Fruit fly (Drosophila melanogaster) whole organism, pupa: Measurements from ENCODE around the gene Uros2.

Experiments used
- CG10348 ChIP-seq: fragments of 200-800 bp; sonication (Bioruptor generic); IDR thresholded peaks from 2 replicates; pipeline ENCODE4 v1.3.6; 2022; ENCODE audit warnings: missing biosample characterization, missing genetic modification characterization
- CG12605 ChIP-seq: fragments of 200-800 bp; sonication (Bioruptor generic); IDR thresholded peaks from 2 replicates; pipeline ENCODE4 v1.3.6; 2022; ENCODE audit warnings: missing biosample characterization, missing genetic modification characterization
- CG13204 ChIP-seq: fragments of 200-800 bp; sonication (Bioruptor generic); optimal IDR thresholded peaks from 2 replicates; lab custom pipeline; 2018; ENCODE audit warnings: missing biosample characterization, mild to moderate bottlenecking, missing genetic modification characterization, moderate library complexity
- CG14655 ChIP-seq: fragments of 200-800 bp; sonication (Bioruptor generic); optimal IDR thresholded peaks from 3 replicates; lab custom pipeline; 2017; ENCODE audit warnings: mild to moderate bottlenecking, missing biosample characterization, missing genetic modification reagents, missing genetic modification characterization
- CG15710 ChIP-seq: fragments of 200-800 bp; sonication (Bioruptor generic); optimal IDR thresholded peaks from 2 replicates; lab custom pipeline; 2018; ENCODE audit warnings: missing biosample characterization, mild to moderate bottlenecking, missing genetic modification characterization, moderate library complexity
- CG17806 ChIP-seq: fragments of 200-800 bp; sonication (Bioruptor generic); optimal IDR thresholded peaks from 2 replicates; lab custom pipeline; 2018; ENCODE audit warnings: missing biosample characterization, mild to moderate bottlenecking, missing genetic modification characterization, moderate library complexity
- CG32121 ChIP-seq: fragments of 200-800 bp; sonication (Bioruptor generic); IDR thresholded peaks from 2 replicates; pipeline ENCODE4 v1.3.6; 2022; ENCODE audit warnings: missing biosample characterization, missing genetic modification characterization
- CG34367 ChIP-seq: fragments of 200-800 bp; sonication (Bioruptor generic); optimal IDR thresholded peaks from 2 replicates; lab custom pipeline; 2018; ENCODE audit warnings: missing biosample characterization, mild to moderate bottlenecking, missing genetic modification characterization
- CG4496 ChIP-seq: fragments of 200-800 bp; sonication (Bioruptor generic); IDR thresholded peaks from 3 replicates; pipeline ENCODE4 v1.3.6; 2022; ENCODE audit warnings: missing biosample characterization, missing genetic modification characterization
- CG8159 ChIP-seq: fragments of 200-800 bp; sonication (Bioruptor generic); optimal IDR thresholded peaks from 3 replicates; lab custom pipeline; 2018; ENCODE audit warnings: missing biosample characterization, mild to moderate bottlenecking, missing genetic modification characterization, moderate library complexity
- CG8301 ChIP-seq: fragments of 200-800 bp; sonication (Bioruptor generic); optimal IDR thresholded peaks from 2 replicates; lab custom pipeline; 2018; ENCODE audit warnings: missing biosample characterization, mild to moderate bottlenecking, missing genetic modification characterization
- CG9948 ChIP-seq: fragments of 200-800 bp; sonication (Bioruptor generic); optimal IDR thresholded peaks from 2 replicates; lab custom pipeline; 2018; ENCODE audit warnings: missing biosample characterization, mild to moderate bottlenecking, missing genetic modification characterization, moderate library complexity
- D1 ChIP-seq: fragments of 200-800 bp; sonication (Bioruptor generic); optimal IDR thresholded peaks from 2 replicates; lab custom pipeline; 2018; ENCODE audit warnings: missing biosample characterization, mild to moderate bottlenecking, missing genetic modification characterization, moderate library complexity
- EcR ChIP-seq: fragments of 200-800 bp; sonication (Bioruptor generic); optimal IDR thresholded peaks from 3 replicates; lab custom pipeline; 2019; ENCODE audit warnings: missing biosample characterization, missing genetic modification characterization, mild to moderate bottlenecking, moderate library complexity, missing genetic modification reagents
- Ets98B ChIP-seq: fragments of 200-800 bp; sonication (Bioruptor generic); IDR thresholded peaks from 2 replicates; pipeline ENCODE4 v1.3.6; 2022; ENCODE audit warnings: missing biosample characterization, missing genetic modification characterization
- Pif1A ChIP-seq: fragments of 200-800 bp; sonication (Bioruptor generic); optimal IDR thresholded peaks from 3 replicates; lab custom pipeline; 2016; ENCODE audit warnings: missing biosample characterization, missing genetic modification characterization
- Pif1B ChIP-seq: fragments of 200-800 bp; sonication (Bioruptor generic); optimal IDR thresholded peaks from 3 replicates; lab custom pipeline; 2016; ENCODE audit warnings: missing biosample characterization, missing genetic modification characterization
- Snoo ChIP-seq: fragments of 200-800 bp; sonication (Bioruptor generic); optimal IDR thresholded peaks from 3 replicates; lab custom pipeline; 2017; ENCODE audit warnings: missing biosample characterization, mild to moderate bottlenecking, missing genetic modification characterization, inconsistent platforms
- fd96Ca ChIP-seq: fragments of 200-800 bp; sonication (Bioruptor generic); IDR thresholded peaks from 3 replicates; pipeline ENCODE4 v1.3.6; 2022; ENCODE audit warnings: missing biosample characterization, missing genetic modification characterization
- gl ChIP-seq: fragments of 200-800 bp; sonication (Bioruptor generic); optimal IDR thresholded peaks from 2 replicates; lab custom pipeline; 2018; ENCODE audit warnings: missing biosample characterization, mild to moderate bottlenecking, missing genetic modification characterization
- rn ChIP-seq: fragments of 200-800 bp; sonication (Bioruptor generic); IDR thresholded peaks from 2 replicates; pipeline ENCODE4 v1.3.6; 2022; ENCODE audit warnings: missing biosample characterization, missing genetic modification characterization

Gene Uros2

dm6 chr3R:15788221-15788620, at the start of gene Uros2:
Uros2 (plus strand) TSS chr3R:15788521.
- TF ChIP-seq CG8159 (no peak), Pif1A (GFP tag; lab: Kevin White, UChicago) (no peak), CG8301 (no peak), EcR (GFP tag; lab: Kevin White, UChicago) (no peak), fd96Ca (GFP tag; lab: Robert Waterston, UW) (no peak), CG10348 (GFP tag; lab: Robert Waterston, UW) (no peak), CG17806 (tag; lab: Kevin White, UChicago) (no peak), CG14655 (GFP tag; lab: Kevin White, UChicago) (no peak), CG4496 (no peak), CG9948 (no peak), Pif1B (no peak), CG32121 (no peak), gl (tag; lab: Kevin White, UChicago) (no peak), Ets98B (no peak)

dm6 chr3R:15744354-15744753, 44.0 kb upstream of the Uros2 start, which contains the start of gene CG4520:
CG4520 (plus strand) TSS chr3R:15744654.
- TF ChIP-seq CG8159 (no peak), EcR (GFP tag; lab: Kevin White, UChicago) (no peak)

- TF ChIP-seq rn (GFP tag; lab: Robert Waterston, UW): no peak
- no peak for TF ChIP-seq CG17806 (tag; lab: Kevin White, UChicago)
- no peak for TF ChIP-seq CG8159
- no peak for TF ChIP-seq EcR (GFP tag; lab: Kevin White, UChicago)
- TF ChIP-seq CG12605 (GFP tag; lab: Robert Waterston, UW): no peak
- no peak for TF ChIP-seq CG14655 (GFP tag; lab: Kevin White, UChicago)
- TF ChIP-seq CG15710 (tag; lab: Kevin White, UChicago): no peak
- TF ChIP-seq CG34367 (tag; lab: Kevin White, UChicago): no peak
- no peak for TF ChIP-seq fd96Ca (GFP tag; lab: Robert Waterston, UW)
- TF ChIP-seq Snoo (tag; lab: Kevin White, UChicago): no peak
- TF ChIP-seq CG10348 (GFP tag; lab: Robert Waterston, UW): no peak
- TF ChIP-seq CG32121: no peak
- no peak for TF ChIP-seq CG13204
These were observed 25.5 kb upstream of the Uros2 start, which contains the start of gene CG12784 for dm6 chr3R:15762815-15763214. CG12784 (plus strand) TSS chr3R:15763115.

- TF ChIP-seq Ets98B: no peak
- TF ChIP-seq CG9948: no peak
- TF ChIP-seq D1: no peak
- TF ChIP-seq Pif1B: no peak
- TF ChIP-seq CG32121: no peak
- TF ChIP-seq CG14655 (GFP tag; lab: Kevin White, UChicago): no peak
- TF ChIP-seq CG4496: no peak
- no peak for TF ChIP-seq rn (GFP tag; lab: Robert Waterston, UW)
- no peak for TF ChIP-seq CG8301
- no peak for TF ChIP-seq CG12605 (GFP tag; lab: Robert Waterston, UW)
- TF ChIP-seq EcR (GFP tag; lab: Kevin White, UChicago): no peak
- no peak for TF ChIP-seq CG17806 (tag; lab: Kevin White, UChicago)
- TF ChIP-seq CG10348 (GFP tag; lab: Robert Waterston, UW): no peak
- no peak for TF ChIP-seq fd96Ca (GFP tag; lab: Robert Waterston, UW)
- TF ChIP-seq Pif1A (GFP tag; lab: Kevin White, UChicago): no peak
- no peak for TF ChIP-seq gl (tag; lab: Kevin White, UChicago)
- no peak for TF ChIP-seq CG15710 (tag; lab: Kevin White, UChicago)
- no peak for TF ChIP-seq CG13204
- no peak for TF ChIP-seq Snoo (tag; lab: Kevin White, UChicago)
- TF ChIP-seq, all 21 proteins: peak for 0
These were observed 21.0 kb upstream of the Uros2 start, which contains the start of gene CG5623 for dm6 chr3R:15767338-15767737. CG5623 (minus strand) TSS chr3R:15767438.

dm6 chr3R:15768900-15769299, 19.4 kb upstream of the Uros2 start:
- TF ChIP-seq CG12605 (GFP tag; lab: Robert Waterston, UW): no peak
- no peak for TF ChIP-seq CG13204
- TF ChIP-seq Pif1A (GFP tag; lab: Kevin White, UChicago): no peak
- no peak for TF ChIP-seq CG10348 (GFP tag; lab: Robert Waterston, UW)
- TF ChIP-seq CG15710 (tag; lab: Kevin White, UChicago): no peak
- TF ChIP-seq D1: no peak
- no peak for TF ChIP-seq CG4496
- no peak for TF ChIP-seq CG14655 (GFP tag; lab: Kevin White, UChicago)
- no peak for TF ChIP-seq Pif1B
- no peak for TF ChIP-seq CG34367 (tag; lab: Kevin White, UChicago)
- no peak for TF ChIP-seq CG32121
- TF ChIP-seq EcR (GFP tag; lab: Kevin White, UChicago): no peak

- no peak for TF ChIP-seq Snoo (tag; lab: Kevin White, UChicago)
- TF ChIP-seq D1: no peak
- TF ChIP-seq CG8159: no peak
- no peak for TF ChIP-seq CG9948
- no peak for TF ChIP-seq CG4496
These were observed 14.2 kb upstream of the Uros2 start, which contains the start of gene Ttc26 for dm6 chr3R:15774128-15774527. Ttc26 (plus strand) TSS chr3R:15774416.

- TF ChIP-seq CG34367 (tag; lab: Kevin White, UChicago) (no peak), EcR (GFP tag; lab: Kevin White, UChicago) (no peak), rn (GFP tag; lab: Robert Waterston, UW) (no peak), fd96Ca (GFP tag; lab: Robert Waterston, UW) (no peak), CG8159 (no peak), D1 (no peak), CG8301 (no peak), CG4496 (no peak), Pif1B (no peak), CG13204 (no peak), CG10348 (GFP tag; lab: Robert Waterston, UW) (no peak), CG9948 (no peak), CG14655 (GFP tag; lab: Kevin White, UChicago) (no peak), CG15710 (tag; lab: Kevin White, UChicago) (no peak), Pif1A (GFP tag; lab: Kevin White, UChicago) (no peak), Snoo (tag; lab: Kevin White, UChicago) (no peak), CG17806 (tag; lab: Kevin White, UChicago) (no peak), CG12605 (GFP tag; lab: Robert Waterston, UW) (no peak)
These were observed 13.1 kb upstream of the Uros2 start, which contains the start of gene CG45207 for dm6 chr3R:15775242-15775641. CG45207 (minus strand) TSS chr3R:15775342.
